Worm (Caenorhabditis elegans) whole organism, L4 larva: Measurements from ENCODE around the gene pros-1.

Source experiments
- F49E8.2 ChIP-seq: sonication (generic microtip); optimal IDR thresholded peaks from 2 replicates; lab custom pipeline; 2016; ENCODE audit warnings: missing compliant biosample characterization, mild to moderate bottlenecking, missing genetic modification characterization, borderline replicate concordance
- R02D3.7 ChIP-seq: fragments of 150-350 bp; sonication (generic microtip); optimal IDR thresholded peaks from 3 replicates; lab custom pipeline; 2014; ENCODE audit warnings: missing biosample characterization, missing genetic modification characterization
- Y5F2A.4 ChIP-seq: fragments of 200-800 bp; sonication (Bioruptor generic); optimal IDR thresholded peaks from 2 replicates; lab custom pipeline; 2018; ENCODE audit warnings: mild to moderate bottlenecking, missing genetic modification characterization, missing compliant biosample characterization
- daf-16 ChIP-seq, 3 experiments: sonication (generic microtip); optimal IDR thresholded peaks; 2 replicates each; lab custom pipeline; 2016 to 2017; ENCODE audit warnings: missing genetic modification characterization in 3 of 3, missing genetic modification reagents in 3 of 3, mild to moderate bottlenecking in 2 of 3, missing compliant biosample characterization in 2 of 3, missing biosample characterization in 1 of 3, moderate library complexity in 1 of 3
- fos-1 ChIP-seq: fragments of 150-350 bp; optimal IDR thresholded peaks from 2 replicates; lab custom pipeline; 2014; ENCODE audit warnings: missing biosample characterization, missing genetic modification characterization
- jun-1 ChIP-seq: fragments of 150-350 bp; optimal IDR thresholded peaks from 2 replicates; lab custom pipeline; 2014; ENCODE audit warnings: missing biosample characterization, missing genetic modification reagents, missing genetic modification characterization
- lin-39 ChIP-seq: fragments of 150-350 bp; optimal IDR thresholded peaks from 2 replicates; lab custom pipeline; 2014; ENCODE audit warnings: missing biosample characterization, missing genetic modification reagents, missing genetic modification characterization
- lsy-2 ChIP-seq, 2 experiments: fragments of 150-350 bp in 1 of 2; sonication (generic microtip) in 1 of 2; optimal IDR thresholded peaks; 2 replicates each; lab custom pipeline; 2014 to 2017; ENCODE audit warnings: missing biosample characterization in 2 of 2, missing genetic modification characterization in 2 of 2
- nhr-237 ChIP-seq: sonication (generic microtip); optimal IDR thresholded peaks from 2 replicates; lab custom pipeline; 2017; ENCODE audit warnings: missing biosample characterization, missing genetic modification characterization
- snpc-1.2 ChIP-seq: fragments of 200-800 bp; sonication (Bioruptor generic); IDR thresholded peaks from 2 replicates; pipeline ENCODE4 v1.3.6; 2022; ENCODE audit warnings: missing genetic modification reagents, missing genetic modification characterization, missing compliant biosample characterization
- unc-39 ChIP-seq: sonication (generic microtip); optimal IDR thresholded peaks from 2 replicates; lab custom pipeline; 2017; ENCODE audit warnings: missing biosample characterization, missing genetic modification characterization
- ztf-11 ChIP-seq: fragments of 150-350 bp; optimal IDR thresholded peaks from 2 replicates; lab custom pipeline; 2014; ENCODE audit warnings: missing biosample characterization, missing genetic modification characterization

DNA sequence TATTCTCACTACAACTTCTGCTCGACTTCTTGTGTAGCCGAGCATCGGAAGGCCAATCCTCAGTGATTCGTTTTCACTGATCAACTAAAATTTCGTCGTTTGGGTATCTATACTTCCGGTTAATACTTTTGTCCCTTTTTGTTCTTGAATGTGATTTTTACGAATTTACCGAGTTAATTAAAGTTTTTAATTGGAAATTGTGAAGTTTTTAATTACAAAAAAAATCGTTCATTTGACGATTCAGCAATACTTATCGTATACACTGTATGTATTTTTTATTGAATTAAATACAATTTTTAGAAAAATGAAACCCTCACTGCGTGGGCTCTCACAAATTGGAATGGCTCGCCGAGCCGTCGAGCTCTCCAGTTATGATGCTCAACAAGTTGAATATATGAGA, 24.3 kb downstream of the pros-1 start, which contains the start of gene idi-1:
- no peak for TF ChIP-seq fos-1 (tag; lab: Kevin White, UChicago)
- no peak for TF ChIP-seq lin-39 (tag; lab: Kevin White, UChicago)
- TF ChIP-seq unc-39 (tag; lab: Kevin White, UChicago) = no peak
- no peak for TF ChIP-seq ztf-11 (tag; lab: Kevin White, UChicago)
- TF ChIP-seq Y5F2A.4 (GFP tag; lab: Kevin White, UChicago) = no peak
- TF ChIP-seq daf-16 (GFP tag; optimal IDR thresholded peaks at IDR 0.05; lab: Kevin White, UChicago) = no peak
- TF ChIP-seq daf-16 (tag; optimal IDR thresholded peaks at IDR 0.05; lab: Kevin White, UChicago) = no peak
- no peak for TF ChIP-seq F49E8.2 (tag; lab: Kevin White, UChicago)
- TF ChIP-seq nhr-237 (tag; lab: Kevin White, UChicago) = no peak
- TF ChIP-seq lsy-2 (tag; optimal IDR thresholded peaks at IDR 0.05; lab: Kevin White, UChicago) = no peak
- no peak for TF ChIP-seq jun-1 (tag; lab: Kevin White, UChicago)
- TF ChIP-seq snpc-1.2 (GFP tag; lab: Robert Waterston, UW) = no peak
- TF ChIP-seq R02D3.7 = no peak
